Worm (Caenorhabditis elegans) whole organism, young adult: ENCODE results near the gene pigs-1.

ENCODE experiments used
- ceh-91 ChIP-seq: fragments of 200-800 bp; sonication (Bioruptor generic); IDR thresholded peaks from 2 replicates; pipeline ENCODE4 v1.3.6; 2022; ENCODE audit warnings: missing genetic modification reagents, missing genetic modification characterization, missing compliant biosample characterization
- ets-4 ChIP-seq: fragments of 200-800 bp; sonication (Bioruptor generic); optimal IDR thresholded peaks from 2 replicates; lab custom pipeline; 2018; ENCODE audit warnings: mild to moderate bottlenecking, missing genetic modification characterization, missing compliant biosample characterization
- hmg-1.2 ChIP-seq: fragments of 200-800 bp; sonication (Bioruptor generic); IDR thresholded peaks from 2 replicates; pipeline ENCODE4 v1.3.6; 2022; ENCODE audit warnings: missing genetic modification reagents, missing genetic modification characterization, missing compliant biosample characterization
- lin-54 ChIP-seq: fragments of 200-800 bp; sonication (Bioruptor generic); optimal IDR thresholded peaks from 2 replicates; lab custom pipeline; 2018; ENCODE audit warnings: mild to moderate bottlenecking, missing genetic modification characterization, missing compliant biosample characterization
- mxl-1 ChIP-seq: sonication (generic microtip); optimal IDR thresholded peaks from 2 replicates; lab custom pipeline; 2016; ENCODE audit warnings: missing genetic modification characterization, missing compliant biosample characterization
- nhr-179 ChIP-seq: sonication (generic microtip); optimal IDR thresholded peaks from 2 replicates; lab custom pipeline; 2016; ENCODE audit warnings: mild to moderate bottlenecking, missing genetic modification characterization, missing compliant biosample characterization
- snpc-3.4 ChIP-seq: sonication (generic microtip); optimal IDR thresholded peaks from 2 replicates; lab custom pipeline; 2017; ENCODE audit warnings: missing genetic modification characterization, mild to moderate bottlenecking, missing compliant biosample characterization, antibody characterized with exemption, moderate library complexity, missing genotype, missing genetic modification reagents

DNA sequence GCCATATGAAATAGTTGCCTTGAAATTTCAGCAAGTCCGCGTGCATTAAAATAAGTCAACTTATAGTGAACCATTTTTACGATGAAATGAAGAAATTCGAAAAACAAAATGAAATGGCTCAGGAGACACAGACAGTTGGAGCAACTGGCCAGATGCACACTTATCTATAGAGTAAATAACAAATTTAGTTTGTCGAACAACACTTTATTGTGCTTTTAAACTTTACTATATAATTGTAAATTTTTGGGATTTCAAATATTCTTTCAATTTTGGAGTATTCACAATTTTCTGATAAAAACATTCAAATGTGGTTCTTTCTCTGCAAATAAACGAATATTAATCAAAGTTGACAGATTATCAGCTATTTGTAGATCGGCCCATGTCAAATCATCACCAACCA is 8.7 kb downstream of the pigs-1 start, which contains the start of gene gst-3:
- TF ChIP-seq lin-54 (GFP tag; lab: Kevin White, UChicago), result no peak
- no peak for TF ChIP-seq ceh-91 (GFP tag; lab: Robert Waterston, UW)
- no peak for TF ChIP-seq nhr-179 (tag; lab: Kevin White, UChicago)
- no peak for TF ChIP-seq hmg-1.2 (GFP tag; lab: Robert Waterston, UW)
- TF ChIP-seq ets-4 (GFP tag; lab: Kevin White, UChicago), result no peak
- no peak for TF ChIP-seq mxl-1
- TF ChIP-seq snpc-3.4 (tag; lab: Kevin White, UChicago), result no peak
